Worm (Caenorhabditis elegans) whole organism, early embryonic: ENCODE results near the gene sec-61.G.

ENCODE experiments used
- B0310.2 ChIP-seq: sonication (generic microtip); optimal IDR thresholded peaks from 2 replicates; lab custom pipeline; 2016; ENCODE audit warnings: mild to moderate bottlenecking, missing genetic modification characterization, missing compliant biosample characterization
- F13C5.2 ChIP-seq: sonication (generic microtip); optimal IDR thresholded peaks from 2 replicates; lab custom pipeline; 2017; ENCODE audit warnings: mild to moderate bottlenecking, missing genetic modification characterization, inconsistent platforms, missing compliant biosample characterization
- aly-1 ChIP-seq: sonication (generic microtip); optimal IDR thresholded peaks from 2 replicates; lab custom pipeline; 2016; ENCODE audit warnings: missing genetic modification characterization, missing compliant biosample characterization
- ama-1 ChIP-seq: fragments of 150-350 bp; optimal IDR thresholded peaks from 2 replicates; lab custom pipeline; 2014
- ceh-13 ChIP-seq: fragments of 200-800 bp; sonication (Bioruptor generic); optimal IDR thresholded peaks from 2 replicates; lab custom pipeline; 2018; ENCODE audit warnings: mild to moderate bottlenecking, missing genetic modification characterization, missing compliant biosample characterization
- ceh-36 ChIP-seq: sonication (generic microtip); optimal IDR thresholded peaks from 2 replicates; lab custom pipeline; 2016; ENCODE audit warnings: missing genetic modification characterization, inconsistent platforms, missing compliant biosample characterization
- ets-7 ChIP-seq: sonication (generic microtip); optimal IDR thresholded peaks from 2 replicates; lab custom pipeline; 2016; ENCODE audit warnings: missing genotype, missing genetic modification characterization, missing compliant biosample characterization
- flt-1 ChIP-seq: fragments of 200-800 bp; sonication (Bioruptor generic); IDR thresholded peaks from 2 replicates; pipeline ENCODE4 v1.3.6; 2022; ENCODE audit warnings: missing genetic modification characterization, missing compliant biosample characterization
- hmbx-1 ChIP-seq: sonication (generic microtip); optimal IDR thresholded peaks from 2 replicates; lab custom pipeline; 2016; ENCODE audit warnings: mild to moderate bottlenecking, missing genetic modification characterization, missing compliant biosample characterization
- hmg-4 ChIP-seq: fragments of 200-800 bp; sonication (Bioruptor generic); optimal IDR thresholded peaks from 2 replicates; lab custom pipeline; 2018; ENCODE audit warnings: mild to moderate bottlenecking, missing genetic modification characterization, missing compliant biosample characterization
- hnd-1 ChIP-seq: sonication (generic microtip); optimal IDR thresholded peaks from 2 replicates; lab custom pipeline; 2016; ENCODE audit warnings: missing genetic modification characterization, missing compliant biosample characterization
- pes-1 ChIP-seq: fragments of 200-800 bp; sonication (Bioruptor generic); IDR thresholded peaks from 2 replicates; pipeline ENCODE4 v1.3.6; 2022; ENCODE audit warnings: missing genetic modification reagents, missing genetic modification characterization, missing compliant biosample characterization
- scrt-1 ChIP-seq: fragments of 200-800 bp; sonication (Bioruptor generic); IDR thresholded peaks from 2 replicates; pipeline ENCODE4 v1.3.6; 2022; ENCODE audit warnings: missing genetic modification characterization, missing compliant biosample characterization
- sea-1 ChIP-seq: fragments of 200-800 bp; sonication (Bioruptor generic); conservative IDR thresholded peaks from 2 replicates; pipeline ENCODE4 v1.3.6; 2022; ENCODE audit warnings: missing genetic modification characterization, missing compliant biosample characterization
- tbx-11 ChIP-seq: fragments of 200-800 bp; sonication (Bioruptor generic); IDR thresholded peaks from 2 replicates; pipeline ENCODE4 v1.3.6; 2022; ENCODE audit warnings: missing genetic modification characterization, missing compliant biosample characterization
- tbx-37 ChIP-seq: fragments of 200-800 bp; sonication (Bioruptor generic); conservative IDR thresholded peaks from 2 replicates; pipeline ENCODE4 v1.3.6; 2022; ENCODE audit warnings: missing genetic modification reagents, missing genetic modification characterization, missing compliant biosample characterization
- tra-4 ChIP-seq: sonication (generic microtip); optimal IDR thresholded peaks from 2 replicates; lab custom pipeline; 2017; ENCODE audit warnings: missing genetic modification characterization, missing compliant biosample characterization

Gene sec-61.G

ce11 chrV:10870050-10870449 is 26.9 kb downstream of the sec-61.G start:
- TF ChIP-seq hmg-4 (GFP tag; lab: Kevin White, UChicago) (no peak), sea-1 (GFP tag; lab: Robert Waterston, UW) (no peak), scrt-1 (GFP tag; lab: Robert Waterston, UW) (no peak), aly-1 (tag; lab: Kevin White, UChicago) (no peak), hnd-1 (no peak), tra-4 (tag; lab: Kevin White, UChicago) (no peak), ets-7 (tag; lab: Kevin White, UChicago) (no peak), ceh-36 (tag; lab: Kevin White, UChicago) (no peak), B0310.2 (tag; lab: Kevin White, UChicago) (no peak), F13C5.2 (tag; lab: Kevin White, UChicago) (no peak), ceh-13 (no peak)

ce11 chrV:10867586-10867985 is 29.4 kb downstream of the sec-61.G start:
- TF ChIP-seq ceh-36 (tag; lab: Kevin White, UChicago), result no peak
- TF ChIP-seq hnd-1, result no peak
- no peak for TF ChIP-seq B0310.2 (tag; lab: Kevin White, UChicago)
- no peak for TF ChIP-seq tbx-11 (GFP tag; lab: Robert Waterston, UW)
- no peak for TF ChIP-seq F13C5.2 (tag; lab: Kevin White, UChicago)
- no peak for TF ChIP-seq tbx-37 (GFP tag; lab: Robert Waterston, UW)
- no peak for TF ChIP-seq hmg-4 (GFP tag; lab: Kevin White, UChicago)
- TF ChIP-seq hmbx-1 (tag; lab: Kevin White, UChicago), result no peak
- TF ChIP-seq scrt-1 (GFP tag; lab: Robert Waterston, UW), result no peak
- no peak for TF ChIP-seq ets-7 (tag; lab: Kevin White, UChicago)
- no peak for TF ChIP-seq flt-1
- TF ChIP-seq ceh-13, result no peak
- TF ChIP-seq tra-4 (tag; lab: Kevin White, UChicago), result no peak
- no peak for TF ChIP-seq aly-1 (tag; lab: Kevin White, UChicago)
- TF ChIP-seq pes-1 (GFP tag; lab: Robert Waterston, UW), result no peak
- TF ChIP-seq sea-1 (GFP tag; lab: Robert Waterston, UW), result no peak
- no peak for TF ChIP-seq ama-1 (lab: Kevin White, UChicago)

ce11 chrV:10866340-10866739 is 30.6 kb downstream of the sec-61.G start:
- peak; percentile 43; the same call in 1 of the 2 replicates for TF ChIP-seq sea-1 (GFP tag; lab: Robert Waterston, UW)

- TF ChIP-seq sea-1 (GFP tag; lab: Robert Waterston, UW), result no peak
- TF ChIP-seq aly-1 (tag; lab: Kevin White, UChicago), result no peak
- TF ChIP-seq ets-7 (tag; lab: Kevin White, UChicago), result no peak
- no peak for TF ChIP-seq B0310.2 (tag; lab: Kevin White, UChicago)
- no peak for TF ChIP-seq tbx-37 (GFP tag; lab: Robert Waterston, UW)
- TF ChIP-seq hmg-4 (GFP tag; lab: Kevin White, UChicago), result no peak
- no peak for TF ChIP-seq flt-1
- no peak for TF ChIP-seq hmbx-1 (tag; lab: Kevin White, UChicago)
- no peak for TF ChIP-seq tbx-11 (GFP tag; lab: Robert Waterston, UW)
- TF ChIP-seq tra-4 (tag; lab: Kevin White, UChicago), result no peak
- no peak for TF ChIP-seq hnd-1
- TF ChIP-seq scrt-1 (GFP tag; lab: Robert Waterston, UW), result no peak
- TF ChIP-seq pes-1 (GFP tag; lab: Robert Waterston, UW), result no peak
- TF ChIP-seq ceh-36 (tag; lab: Kevin White, UChicago), result no peak
- TF ChIP-seq ama-1 (lab: Kevin White, UChicago), result no peak
- no peak for TF ChIP-seq F13C5.2 (tag; lab: Kevin White, UChicago)
- no peak for TF ChIP-seq ceh-13
These were observed 31.3 kb downstream of the sec-61.G start, which contains the start of gene saeg-1 for ce11 chrV:10865599-10865998. saeg-1 (minus strand) TSS chrV:10865699.

DNA sequence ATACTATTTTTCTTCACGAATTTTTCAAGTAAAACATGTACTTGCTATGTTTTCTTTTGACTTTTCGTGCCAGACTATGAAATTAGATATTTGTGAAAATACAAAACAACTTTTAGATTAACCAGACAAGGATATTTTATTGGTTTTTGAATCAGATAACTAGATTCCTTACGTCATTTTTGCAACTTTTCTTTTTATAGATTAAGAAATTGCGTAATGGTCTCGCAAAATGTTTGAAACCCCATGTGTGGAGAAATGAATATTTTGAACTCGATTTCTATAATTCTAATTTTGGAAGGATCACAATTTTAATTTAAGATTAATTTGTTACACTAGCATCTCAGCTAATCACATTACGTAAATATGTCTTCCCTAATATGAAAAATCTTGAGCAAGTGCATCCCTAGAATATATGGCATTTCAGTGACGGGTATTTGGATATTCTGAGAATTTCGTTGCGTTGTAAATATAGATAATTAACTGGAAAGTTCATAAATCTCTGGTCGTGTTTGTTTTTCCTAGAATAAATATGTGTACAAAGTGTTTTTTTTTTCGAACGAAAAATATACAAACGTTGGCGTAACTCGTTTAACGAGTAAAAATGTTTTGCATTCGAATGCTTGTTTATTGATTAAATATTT is 34.4 kb downstream of the sec-61.G start:
- no peak for TF ChIP-seq ama-1 (lab: Kevin White, UChicago)
- TF ChIP-seq B0310.2 (tag; lab: Kevin White, UChicago), result no peak
- no peak for TF ChIP-seq tra-4 (tag; lab: Kevin White, UChicago)
- no peak for TF ChIP-seq aly-1 (tag; lab: Kevin White, UChicago)
- no peak for TF ChIP-seq flt-1
- no peak for TF ChIP-seq tbx-11 (GFP tag; lab: Robert Waterston, UW)
- no peak for TF ChIP-seq scrt-1 (GFP tag; lab: Robert Waterston, UW)
- no peak for TF ChIP-seq pes-1 (GFP tag; lab: Robert Waterston, UW)
- TF ChIP-seq ceh-13, result no peak
- no peak for TF ChIP-seq ceh-36 (tag; lab: Kevin White, UChicago)
- no peak for TF ChIP-seq tbx-37 (GFP tag; lab: Robert Waterston, UW)
- no peak for TF ChIP-seq hnd-1
- TF ChIP-seq F13C5.2 (tag; lab: Kevin White, UChicago), result no peak
- TF ChIP-seq hmbx-1 (tag; lab: Kevin White, UChicago), result no peak
- TF ChIP-seq sea-1 (GFP tag; lab: Robert Waterston, UW), result no peak
- no peak for TF ChIP-seq hmg-4 (GFP tag; lab: Kevin White, UChicago)
- no peak for TF ChIP-seq ets-7 (tag; lab: Kevin White, UChicago)

DNA sequence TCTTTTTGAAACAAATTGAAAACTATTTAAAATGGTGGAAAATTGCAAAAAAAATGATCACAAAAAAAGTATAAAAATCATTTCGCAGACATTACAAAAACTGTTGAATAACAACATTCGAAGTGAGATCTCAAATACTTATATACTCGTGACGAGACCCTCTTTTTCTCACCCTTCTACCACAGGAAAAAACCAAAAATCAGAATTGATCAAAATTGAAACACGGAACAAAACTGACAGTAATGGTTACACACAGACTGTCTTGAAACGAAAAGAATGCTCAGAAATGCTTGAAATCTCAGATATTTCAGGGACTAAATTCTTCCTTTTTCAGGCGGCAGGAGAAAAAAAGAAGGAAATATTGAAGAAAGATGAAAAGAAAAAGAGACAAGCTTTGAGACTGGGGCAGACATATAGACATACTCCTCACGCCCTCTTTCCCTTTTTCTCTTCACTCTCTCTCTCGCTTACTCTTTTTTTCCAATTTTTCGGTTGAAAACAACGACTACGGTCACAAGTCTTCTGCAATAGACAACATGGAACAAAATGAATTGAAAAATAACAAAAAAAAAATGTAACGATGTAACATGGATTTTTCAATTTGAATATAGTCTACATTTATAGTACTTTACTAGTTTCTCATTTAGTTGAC is 35.2 kb downstream of the sec-61.G start:
- TF ChIP-seq sea-1 (GFP tag; lab: Robert Waterston, UW) (no peak), ceh-36 (tag; lab: Kevin White, UChicago) (no peak), tbx-37 (GFP tag; lab: Robert Waterston, UW) (no peak), hnd-1 (no peak), ceh-13 (no peak), hmg-4 (GFP tag; lab: Kevin White, UChicago) (no peak), hmbx-1 (tag; lab: Kevin White, UChicago) (no peak), tbx-11 (GFP tag; lab: Robert Waterston, UW) (no peak), aly-1 (tag; lab: Kevin White, UChicago) (no peak), B0310.2 (tag; lab: Kevin White, UChicago) (no peak), tra-4 (tag; lab: Kevin White, UChicago) (no peak), scrt-1 (GFP tag; lab: Robert Waterston, UW) (no peak), pes-1 (GFP tag; lab: Robert Waterston, UW) (no peak), F13C5.2 (tag; lab: Kevin White, UChicago) (no peak), flt-1 (no peak), ets-7 (tag; lab: Kevin White, UChicago) (no peak), ama-1 (lab: Kevin White, UChicago) (no peak)
